Worm (Caenorhabditis elegans): ENCODE data around the gene C23H4.6.

The C23H4.6 gene

ce11 chrX:12198298-12198697 is 37.1 kb upstream of the C23H4.6 start:
- TF ChIP-seq unc-39 (tag; optimal IDR thresholded peaks at IDR 0.05), result no peak
- peak; percentile 4 for TF ChIP-seq ces-1 (GFP tag; optimal IDR thresholded peaks at IDR 0.05)

DNA sequence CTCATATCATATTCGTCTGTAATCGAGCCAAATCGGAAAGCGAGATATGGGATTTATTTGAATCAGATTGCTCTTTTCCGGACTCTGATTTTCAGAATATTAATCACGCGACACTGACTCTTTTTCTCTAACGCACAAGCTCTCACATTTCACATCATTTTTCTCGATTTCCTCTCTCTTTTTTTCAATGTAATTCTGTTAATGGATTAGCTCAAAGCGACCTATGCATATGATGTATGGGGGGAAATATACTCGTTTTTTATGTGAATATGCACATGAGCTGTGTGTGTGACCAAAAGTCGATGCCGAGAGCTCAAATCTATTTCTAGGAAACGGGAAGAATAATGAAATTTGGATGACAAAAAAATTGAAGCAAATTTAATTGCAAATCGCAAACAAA is 34.8 kb upstream of the C23H4.6 start:
- TF ChIP-seq hlh-1 (tag; optimal IDR thresholded peaks at IDR 0.05), result no peak
- no peak for TF ChIP-seq tbx-8 (GFP tag; optimal IDR thresholded peaks at IDR 0.05)
- no peak for TF ChIP-seq flh-1 (GFP tag; optimal IDR thresholded peaks at IDR 0.05)
- TF ChIP-seq nhr-76 (tag; optimal IDR thresholded peaks at IDR 0.05), result no peak
- no peak for TF ChIP-seq unc-39 (tag; optimal IDR thresholded peaks at IDR 0.05)
- TF ChIP-seq ham-2 (GFP tag; optimal IDR thresholded peaks at IDR 0.05), result no peak
- no peak for TF ChIP-seq ceh-83 (GFP tag; optimal IDR thresholded peaks at IDR 0.05)
- no peak for TF ChIP-seq nhr-12 (tag; optimal IDR thresholded peaks at IDR 0.05)
- no peak for TF ChIP-seq elt-3 (tag; optimal IDR thresholded peaks at IDR 0.05)
- no peak for TF ChIP-seq elt-1 (tag; optimal IDR thresholded peaks at IDR 0.05; ENCODE audit: borderline replicate concordance, insufficient read depth)
- TF ChIP-seq ceh-39 (tag; optimal IDR thresholded peaks at IDR 0.05), result no peak
- no peak for TF ChIP-seq lin-13 (tag; optimal IDR thresholded peaks at IDR 0.05)
- no peak for TF ChIP-seq blmp-1 (tag; optimal IDR thresholded peaks at IDR 0.05)

- TF ChIP-seq mls-2 (tag; optimal IDR thresholded peaks at IDR 0.05) (no peak), lin-32 (GFP tag; optimal IDR thresholded peaks at IDR 0.05) (no peak), lsy-2 (tag; optimal IDR thresholded peaks at IDR 0.05) (no peak), elt-1 (tag; optimal IDR thresholded peaks at IDR 0.05; ENCODE audit: borderline replicate concordance, insufficient read depth) (no peak), nhr-2 (tag; optimal IDR thresholded peaks at IDR 0.05) (no peak), ceh-39 (tag; optimal IDR thresholded peaks at IDR 0.05) (no peak), M03D4.4 (tag; optimal IDR thresholded peaks at IDR 0.05) (no peak), lin-13 (tag; optimal IDR thresholded peaks at IDR 0.05) (no peak)
Measured at ce11 chrX:12201435-12201834, 34.0 kb upstream of the C23H4.6 start.

DNA sequence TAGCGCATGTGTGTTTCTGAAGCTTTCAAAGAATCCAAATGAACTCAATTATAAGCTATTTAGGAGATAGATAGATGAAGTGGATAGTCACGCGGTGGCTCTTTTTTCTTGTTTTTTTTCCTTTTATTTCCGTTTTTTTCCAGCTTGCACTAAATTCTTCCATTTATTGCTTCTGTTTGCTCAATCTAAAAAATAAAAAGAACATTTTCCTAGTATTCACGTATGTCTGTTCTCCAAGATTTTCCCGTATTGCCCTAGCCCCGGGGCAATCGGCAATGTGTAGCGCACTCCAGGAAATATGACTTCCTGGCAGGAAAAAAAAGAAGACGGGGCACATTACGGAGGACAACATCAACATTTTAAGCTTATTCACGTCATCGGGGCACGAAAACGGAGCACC is 33.6 kb upstream of the C23H4.6 start:
- TF ChIP-seq lsy-2 (tag; optimal IDR thresholded peaks at IDR 0.05), result no peak
- TF ChIP-seq ces-1 (GFP tag; optimal IDR thresholded peaks at IDR 0.05), result peak; percentile 32
- no peak for TF ChIP-seq ham-2 (GFP tag; optimal IDR thresholded peaks at IDR 0.05)

ce11 chrX:12204334-12204733 is 31.1 kb upstream of the C23H4.6 start:
- no peak for TF ChIP-seq zip-8 (tag; optimal IDR thresholded peaks at IDR 0.05)
- no peak for TF ChIP-seq blmp-1 (tag; optimal IDR thresholded peaks at IDR 0.05)
- TF ChIP-seq sptf-1 (tag; optimal IDR thresholded peaks at IDR 0.05), result no peak
- TF ChIP-seq mep-1 (tag; optimal IDR thresholded peaks at IDR 0.05), result no peak
- TF ChIP-seq tbx-8 (GFP tag; optimal IDR thresholded peaks at IDR 0.05), result no peak
- no peak for TF ChIP-seq ces-1 (GFP tag; optimal IDR thresholded peaks at IDR 0.05)
- no peak for TF ChIP-seq sem-2 (GFP tag; optimal IDR thresholded peaks at IDR 0.05)
- no peak for TF ChIP-seq drap-1 (GFP tag; optimal IDR thresholded peaks at IDR 0.05)
- no peak for TF ChIP-seq lin-13 (tag; optimal IDR thresholded peaks at IDR 0.05)
- TF ChIP-seq elt-1 (tag; optimal IDR thresholded peaks at IDR 0.05; ENCODE audit: borderline replicate concordance, insufficient read depth), result no peak
- no peak for TF ChIP-seq mls-2 (tag; optimal IDR thresholded peaks at IDR 0.05)
- TF ChIP-seq elt-3 (tag; optimal IDR thresholded peaks at IDR 0.05), result no peak
- TF ChIP-seq snpc-4 (tag; optimal IDR thresholded peaks at IDR 0.05), result no peak
- TF ChIP-seq lsy-2 (tag; optimal IDR thresholded peaks at IDR 0.05), result no peak
- TF ChIP-seq hlh-1 (tag; optimal IDR thresholded peaks at IDR 0.05), result no peak

- peak; percentile 51 for TF ChIP-seq ces-1 (GFP tag; optimal IDR thresholded peaks at IDR 0.05)
- peak; percentile 11 for TF ChIP-seq mls-2 (tag; optimal IDR thresholded peaks at IDR 0.05)
- TF ChIP-seq nhr-237 (tag; optimal IDR thresholded peaks at IDR 0.05), result no peak
- peak; percentile 54 for TF ChIP-seq sptf-1 (tag; optimal IDR thresholded peaks at IDR 0.05)
- peak; percentile 33 for TF ChIP-seq mep-1 (tag; optimal IDR thresholded peaks at IDR 0.05)
- no peak for TF ChIP-seq snpc-4 (tag; optimal IDR thresholded peaks at IDR 0.05)
- no peak for TF ChIP-seq ham-2 (GFP tag; optimal IDR thresholded peaks at IDR 0.05)
Measured at ce11 chrX:12205478-12206059, 29.8 kb upstream of the C23H4.6 start.

DNA sequence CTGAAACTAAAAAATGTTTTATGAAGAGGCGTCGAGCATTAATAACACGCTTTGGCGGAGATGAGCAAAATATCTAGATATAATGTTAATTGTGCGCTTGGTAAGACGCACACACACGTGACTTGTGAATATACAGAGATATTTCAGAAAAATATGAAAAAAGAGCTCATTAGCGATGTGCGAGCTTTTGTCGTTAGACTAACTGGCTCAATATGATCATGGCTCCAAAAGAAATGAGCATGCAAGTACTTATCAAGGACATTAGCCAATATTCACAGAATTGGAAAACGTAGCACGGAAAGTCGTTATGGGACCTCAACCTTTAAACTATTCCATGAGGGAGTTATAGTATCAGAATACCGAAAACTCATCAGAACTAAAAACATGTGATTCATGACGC is 28.3 kb upstream of the C23H4.6 start:
- TF ChIP-seq pha-4 (tag; optimal IDR thresholded peaks at IDR 0.05) (no peak), hlh-1 (tag; optimal IDR thresholded peaks at IDR 0.05) (no peak), mls-2 (tag; optimal IDR thresholded peaks at IDR 0.05) (no peak), blmp-1 (tag; optimal IDR thresholded peaks at IDR 0.05) (no peak), nhr-237 (tag; optimal IDR thresholded peaks at IDR 0.05) (no peak), cnd-1 (tag; optimal IDR thresholded peaks at IDR 0.05) (no peak), lin-32 (GFP tag; optimal IDR thresholded peaks at IDR 0.05) (no peak), nhr-2 (tag; optimal IDR thresholded peaks at IDR 0.05) (no peak), drap-1 (GFP tag; optimal IDR thresholded peaks at IDR 0.05) (no peak), snpc-4 (tag; optimal IDR thresholded peaks at IDR 0.05) (no peak), flh-1 (GFP tag; optimal IDR thresholded peaks at IDR 0.05) (no peak), lsy-2 (tag; optimal IDR thresholded peaks at IDR 0.05) (no peak), elt-1 (tag; optimal IDR thresholded peaks at IDR 0.05; ENCODE audit: borderline replicate concordance, insufficient read depth) (no peak), mep-1 (tag; optimal IDR thresholded peaks at IDR 0.05) (no peak), sptf-1 (tag; optimal IDR thresholded peaks at IDR 0.05) (no peak), zip-8 (tag; optimal IDR thresholded peaks at IDR 0.05) (no peak), elt-3 (tag; optimal IDR thresholded peaks at IDR 0.05) (no peak)

Data from whole organism, mixed stage, embryonic.